Fruit fly (Drosophila melanogaster) whole organism, embryonic: ENCODE results near the gene endos.

Source experiments
- Atf-2 ChIP-seq: fragments of 200-800 bp; sonication (Bioruptor generic); optimal IDR thresholded peaks from 2 replicates; lab custom pipeline; 2016; ENCODE audit warnings: missing biosample characterization, missing genetic modification characterization
- B-H2 ChIP-seq: fragments of 200-800 bp; sonication (Bioruptor generic); optimal IDR thresholded peaks from 2 replicates; lab custom pipeline; 2018; ENCODE audit warnings: missing biosample characterization, mild to moderate bottlenecking, missing genetic modification characterization
- C15 ChIP-seq: fragments of 200-800 bp; sonication (Bioruptor generic); IDR thresholded peaks from 3 replicates; pipeline ENCODE4 v1.3.6; 2022; ENCODE audit warnings: missing biosample characterization, missing genetic modification characterization
- CG10321 ChIP-seq: fragments of 200-800 bp; sonication (Bioruptor generic); IDR thresholded peaks from 2 replicates; pipeline ENCODE4 v1.3.6; 2022; ENCODE audit warnings: missing biosample characterization, missing genetic modification characterization
- CG12299 ChIP-seq: fragments of 200-800 bp; sonication (Bioruptor generic); optimal IDR thresholded peaks from 2 replicates; lab custom pipeline; 2018; ENCODE audit warnings: missing biosample characterization, mild to moderate bottlenecking, missing genetic modification characterization
- CG1529 ChIP-seq: fragments of 200-800 bp; sonication (Bioruptor generic); optimal IDR thresholded peaks from 3 replicates; lab custom pipeline; 2018; ENCODE audit warnings: missing biosample characterization, missing genetic modification characterization
- CG17359 ChIP-seq: fragments of 200-800 bp; sonication (Bioruptor generic); optimal IDR thresholded peaks from 3 replicates; lab custom pipeline; 2018; ENCODE audit warnings: missing biosample characterization, mild to moderate bottlenecking, missing genetic modification characterization, moderate library complexity
- CG17912 ChIP-seq: fragments of 200-800 bp; sonication (Bioruptor generic); optimal IDR thresholded peaks from 2 replicates; lab custom pipeline; 2018; ENCODE audit warnings: missing biosample characterization, mild to moderate bottlenecking, missing genetic modification characterization
- CG30431 ChIP-seq: fragments of 200-800 bp; sonication (Bioruptor generic); optimal IDR thresholded peaks from 2 replicates; lab custom pipeline; 2017; ENCODE audit warnings: missing biosample characterization, missing genetic modification characterization
- CG33213 ChIP-seq: fragments of 200-800 bp; sonication (Bioruptor generic); optimal IDR thresholded peaks from 3 replicates; lab custom pipeline; 2016; ENCODE audit warnings: missing biosample characterization, missing genetic modification characterization
- CG34422 ChIP-seq: fragments of 200-800 bp; sonication (Bioruptor generic); IDR thresholded peaks from 3 replicates; pipeline ENCODE4 v1.3.6; 2022; ENCODE audit warnings: missing biosample characterization, missing genetic modification characterization
- CG42726 ChIP-seq: fragments of 200-800 bp; sonication (Bioruptor generic); IDR thresholded peaks from 2 replicates; pipeline ENCODE4 v1.3.6; 2022; ENCODE audit warnings: missing biosample characterization, missing genetic modification characterization; ENCODE audit not compliant: partially characterized antibody
- CG8924 ChIP-seq: fragments of 200-800 bp; optimal IDR thresholded peaks from 3 replicates; lab custom pipeline; 2019; ENCODE audit warnings: missing biosample characterization, mild to moderate bottlenecking, missing genetic modification characterization, moderate library complexity
- CTCF ChIP-seq: fragments of 200-800 bp; sonication (Bioruptor generic); optimal IDR thresholded peaks from 2 replicates; lab custom pipeline; 2017; ENCODE audit warnings: missing biosample characterization, mild to moderate bottlenecking, missing genetic modification characterization, moderate library complexity
- Chrac-16 ChIP-seq: fragments of 200-800 bp; sonication (Bioruptor generic); optimal IDR thresholded peaks from 3 replicates; lab custom pipeline; 2016; ENCODE audit warnings: missing biosample characterization, missing genetic modification characterization
- E2f2 ChIP-seq: fragments of 200-800 bp; sonication (Bioruptor generic); IDR thresholded peaks from 2 replicates; pipeline ENCODE4 v1.3.6; 2022; ENCODE audit warnings: missing biosample characterization, missing genetic modification characterization
- Hr51 ChIP-seq, 2 experiments: fragments of 200-800 bp; sonication (Bioruptor generic); optimal IDR thresholded peaks; 2 replicates in 1 of 2; 3 replicates in 1 of 2; lab custom pipeline; 2016 to 2018; ENCODE audit warnings: missing biosample characterization in 2 of 2, missing genetic modification characterization in 2 of 2, mild to moderate bottlenecking in 1 of 2, moderate library complexity in 1 of 2
- Hr78 ChIP-seq, 2 experiments: fragments of 200-800 bp in 1 of 2; fragments of >200 bp in 1 of 2; sonication (Bioruptor generic) in 1 of 2; optimal IDR thresholded peaks; 2 replicates each; lab custom pipeline; 2017 to 2019; ENCODE audit warnings: missing biosample characterization in 2 of 2, missing genetic modification characterization in 2 of 2, mild to moderate bottlenecking in 1 of 2, moderate library complexity in 1 of 2
- Jarid2 ChIP-seq: fragments of 200-800 bp; sonication (Bioruptor generic); optimal IDR thresholded peaks from 3 replicates; lab custom pipeline; 2017; ENCODE audit warnings: mild to moderate bottlenecking, missing biosample characterization, missing genetic modification reagents, missing genetic modification characterization
- Kr ChIP-seq: fragments of 200-800 bp; sonication (Bioruptor generic); optimal IDR thresholded peaks from 2 replicates; lab custom pipeline; 2017; ENCODE audit warnings: missing biosample characterization, mild to moderate bottlenecking, missing genetic modification characterization
- Lhr ChIP-seq: fragments of 200-800 bp; sonication (Bioruptor generic); optimal IDR thresholded peaks from 3 replicates; lab custom pipeline; 2017; ENCODE audit warnings: mild to moderate bottlenecking, missing biosample characterization, missing genetic modification reagents, missing genetic modification characterization
- Meics ChIP-seq: fragments of 200-800 bp; sonication (Bioruptor generic); optimal IDR thresholded peaks from 2 replicates; lab custom pipeline; 2017; ENCODE audit warnings: missing biosample characterization, mild to moderate bottlenecking, missing genetic modification characterization
- NC2β ChIP-seq: fragments of 200-800 bp; sonication (Bioruptor generic); optimal IDR thresholded peaks from 2 replicates; lab custom pipeline; 2016; ENCODE audit warnings: missing biosample characterization, missing genetic modification characterization
- NFAT ChIP-seq: fragments of 200-800 bp; sonication (Bioruptor generic); IDR thresholded peaks from 2 replicates; pipeline ENCODE4 v1.3.6; 2022; ENCODE audit warnings: missing biosample characterization, missing genetic modification characterization
- Opbp ChIP-seq: fragments of 200-800 bp; sonication (Bioruptor generic); IDR thresholded peaks from 3 replicates; pipeline ENCODE4 v1.3.6; 2022; ENCODE audit warnings: missing biosample characterization, missing genetic modification characterization; ENCODE audit not compliant: partially characterized antibody
- Ptx1 ChIP-seq: fragments of 200-800 bp; sonication (Bioruptor generic); IDR thresholded peaks from 2 replicates; pipeline ENCODE4 v1.3.6; 2022; ENCODE audit warnings: missing biosample characterization, missing genetic modification characterization
- Rfx ChIP-seq: fragments of 200-800 bp; sonication (Bioruptor generic); IDR thresholded peaks from 2 replicates; pipeline ENCODE4 v1.3.6; 2022; ENCODE audit warnings: missing biosample characterization, missing genetic modification characterization
- Scr ChIP-seq: fragments of 200-800 bp; sonication (Bioruptor generic); IDR thresholded peaks from 2 replicates; pipeline ENCODE4 v1.3.6; 2022; ENCODE audit warnings: missing biosample characterization, missing genetic modification characterization; ENCODE audit not compliant: partially characterized antibody
- Sry-δ ChIP-seq: fragments of 200-800 bp; sonication (Bioruptor generic); optimal IDR thresholded peaks from 2 replicates; lab custom pipeline; 2016; ENCODE audit warnings: missing biosample characterization, missing genetic modification characterization
- Xrp1 ChIP-seq: fragments of 200-800 bp; sonication (Bioruptor generic); IDR thresholded peaks from 2 replicates; pipeline ENCODE4 v1.3.6; 2022; ENCODE audit warnings: missing biosample characterization, missing genetic modification characterization
- caup ChIP-seq: fragments of 200-800 bp; sonication (Bioruptor generic); optimal IDR thresholded peaks from 3 replicates; lab custom pipeline; 2017; ENCODE audit warnings: missing biosample characterization, mild to moderate bottlenecking, missing genetic modification characterization, moderate library complexity; ENCODE audit not compliant: severe bottlenecking
- croc ChIP-seq: fragments of 200-800 bp; sonication (Bioruptor generic); conservative IDR thresholded peaks from 3 replicates; pipeline ENCODE4 v1.3.6; 2022; ENCODE audit warnings: missing biosample characterization, missing genetic modification characterization
- fd64A ChIP-seq: fragments of 200-800 bp; sonication (Bioruptor generic); optimal IDR thresholded peaks from 3 replicates; lab custom pipeline; 2018; ENCODE audit warnings: missing biosample characterization, mild to moderate bottlenecking, missing genetic modification characterization
- hbn ChIP-seq: fragments of 200-800 bp; sonication (Bioruptor generic); IDR thresholded peaks from 2 replicates; pipeline ENCODE4 v1.3.6; 2022; ENCODE audit warnings: missing biosample characterization, missing genetic modification characterization; ENCODE audit not compliant: partially characterized antibody
- hkb ChIP-seq, 2 experiments: fragments of 200-800 bp in 1 of 2; fragments of >200 bp in 1 of 2; sonication (Bioruptor generic) in 1 of 2; IDR thresholded peaks in 1 of 2; optimal IDR thresholded peaks in 1 of 2; 2 replicates each; pipeline versions ENCODE4 v1.3.6 to Lab custom; 2017 to 2022; ENCODE audit warnings: missing biosample characterization in 1 of 2, missing genetic modification characterization in 1 of 2
- jigr1 ChIP-seq: fragments of 200-800 bp; sonication (Bioruptor generic); IDR thresholded peaks from 3 replicates; pipeline ENCODE4 v1.3.6; 2022; ENCODE audit warnings: missing biosample characterization, missing genetic modification characterization
- nerfin-1 ChIP-seq: fragments of 200-800 bp; sonication (Bioruptor generic); optimal IDR thresholded peaks from 3 replicates; lab custom pipeline; 2019; ENCODE audit warnings: missing biosample characterization, mild to moderate bottlenecking, missing genetic modification characterization, moderate library complexity
- p53 ChIP-seq: fragments of 200-800 bp; sonication (Bioruptor generic); optimal IDR thresholded peaks from 2 replicates; lab custom pipeline; 2016; ENCODE audit warnings: missing biosample characterization, missing genetic modification characterization
- sc ChIP-seq, 3 experiments: fragments of >200 bp in 2 of 3; fragments of 200-800 bp in 1 of 3; sonication (Bioruptor generic) in 1 of 3; optimal IDR thresholded peaks; 2 replicates in 2 of 3; 3 replicates in 1 of 3; lab custom pipeline; 2017; ENCODE audit warnings: mild to moderate bottlenecking in 1 of 3, missing biosample characterization in 1 of 3, missing genetic modification characterization in 1 of 3, missing genetic modification reagents in 1 of 3
- slbo ChIP-seq: fragments of 200-800 bp; sonication (Bioruptor generic); IDR thresholded peaks from 2 replicates; pipeline ENCODE4 v1.3.6; 2022; ENCODE audit warnings: missing biosample characterization, missing genetic modification characterization
- sqz ChIP-seq: fragments of 200-800 bp; sonication (Bioruptor generic); optimal IDR thresholded peaks from 3 replicates; lab custom pipeline; 2018; ENCODE audit warnings: missing biosample characterization, mild to moderate bottlenecking, missing genetic modification characterization
- ssp ChIP-seq: fragments of 200-800 bp; sonication (Bioruptor generic); IDR thresholded peaks from 2 replicates; pipeline ENCODE4 v1.3.6; 2022; ENCODE audit warnings: missing biosample characterization, missing genetic modification characterization
- stc ChIP-seq: fragments of 200-800 bp; sonication (Bioruptor generic); IDR thresholded peaks from 2 replicates; pipeline ENCODE4 v1.3.6; 2022; ENCODE audit warnings: missing biosample characterization, missing genetic modification characterization
- sug ChIP-seq: fragments of 200-800 bp; optimal IDR thresholded peaks from 2 replicates; lab custom pipeline; 2019; ENCODE audit warnings: missing biosample characterization, mild to moderate bottlenecking, missing genetic modification characterization, moderate library complexity
- tgo ChIP-seq: fragments of 200-800 bp; sonication (Bioruptor generic); IDR thresholded peaks from 3 replicates; pipeline ENCODE4 v1.3.6; 2022; ENCODE audit warnings: missing biosample characterization, missing genetic modification characterization
- twi ChIP-seq: fragments of 200-800 bp; optimal IDR thresholded peaks from 2 replicates; lab custom pipeline; 2019; ENCODE audit warnings: missing biosample characterization, mild to moderate bottlenecking, missing genetic modification characterization, moderate library complexity
- vfl ChIP-seq: fragments of 200-800 bp; sonication (Bioruptor generic); optimal IDR thresholded peaks from 2 replicates; lab custom pipeline; 2016; ENCODE audit warnings: missing biosample characterization, missing genetic modification characterization

endos gene

DNA sequence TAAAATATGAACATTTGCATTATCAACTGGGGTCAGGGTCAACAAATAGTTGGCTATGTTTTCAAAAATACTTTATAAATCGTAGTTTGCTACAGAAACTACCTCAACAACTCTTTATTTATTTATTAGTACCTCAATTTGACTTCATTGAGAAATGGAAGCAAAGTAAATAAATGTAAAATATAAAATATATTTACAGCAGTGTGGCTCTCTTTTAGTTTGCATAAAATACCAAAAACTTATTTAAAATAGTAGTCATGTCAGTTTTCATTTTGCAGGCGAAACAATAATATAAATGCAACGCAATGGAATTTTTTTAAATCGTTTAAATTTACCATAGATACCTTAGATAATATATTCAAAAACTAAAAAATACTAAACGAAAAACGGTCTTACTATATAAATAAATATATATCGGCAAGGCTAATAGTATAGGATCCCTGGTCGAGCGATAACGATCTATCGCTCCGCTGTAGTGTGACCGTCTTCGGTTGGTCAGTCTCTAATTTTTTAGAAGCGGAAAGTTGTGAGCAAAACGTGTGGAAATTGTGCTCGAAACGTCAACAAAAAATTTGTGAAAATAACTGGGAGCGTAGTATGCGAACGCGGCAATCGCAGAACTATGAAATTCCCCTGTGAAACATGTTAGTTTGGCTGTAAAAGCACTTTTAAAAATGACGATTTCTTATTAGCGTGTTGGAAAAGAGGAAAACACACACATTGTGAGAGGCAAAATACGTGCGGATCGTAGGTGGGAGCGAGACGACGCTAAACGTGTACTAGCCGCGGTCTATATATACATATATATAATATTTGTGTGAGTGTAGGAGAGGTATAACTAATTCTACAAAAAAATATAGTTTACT lies 29.6 kb downstream of the endos start, which contains the start of the genes Nprl3 and upSET (continued):
- TF ChIP-seq Scr (peak; percentile 87), hbn (peak; percentile 80), C15 (GFP tag; lab: Robert Waterston, UW) (no peak), Rfx (peak; percentile 38; the same call in 1 of the 2 replicates), CTCF (GFP tag; lab: Kevin White, UChicago) (peak; percentile 3), sqz (GFP tag; lab: Kevin White, UChicago) (peak; percentile 38), sug (tag; lab: Kevin White, UChicago) (no peak), CG30431 (GFP tag; lab: Kevin White, UChicago) (no peak), CG33213 (GFP tag; lab: Kevin White, UChicago) (peak; percentile 3), CG17359 (tag; lab: Kevin White, UChicago) (peak; percentile 51), vfl (GFP tag; lab: Kevin White, UChicago) (no peak), Chrac-16 (GFP tag; lab: Kevin White, UChicago) (no peak), E2f2 (GFP tag; lab: Robert Waterston, UW) (0 out of 2 replicates have a peak, but pooled peaks have one; percentile 22), Hr51 (GFP tag; optimal IDR thresholded peaks at IDR 0.05; lab: Kevin White, UChicago) (peak in 1 of 2 experiments; percentile 25), Meics (GFP tag; lab: Kevin White, UChicago) (peak; percentile 17), Kr (GFP tag; lab: Kevin White, UChicago) (no peak), fd64A (GFP tag; lab: Kevin White, UChicago) (no peak), tgo (no peak), CG34422 (GFP tag; lab: Robert Waterston, UW) (peak; percentile 34; the same call in 1 of the 3 replicates), caup (GFP tag; lab: Kevin White, UChicago) (no peak), NC2β (GFP tag; lab: Kevin White, UChicago) (peak; percentile 14), Lhr (GFP tag; lab: Kevin White, UChicago) (peak; percentile 33), Atf-2 (no peak), jigr1 (GFP tag; lab: Robert Waterston, UW) (no peak), croc (no peak), CG8924 (tag; lab: Kevin White, UChicago) (no peak), p53 (GFP tag; lab: Kevin White, UChicago) (no peak), Hr78 (GFP tag; optimal IDR thresholded peaks at IDR 0.05; lab: Kevin White, UChicago) (peak in 1 of 2 experiments; percentile 2), CG12299 (tag; lab: Kevin White, UChicago) (peak; percentile 11), twi (tag; lab: Kevin White, UChicago) (no peak), Ptx1 (no peak), nerfin-1 (tag; lab: Kevin White, UChicago) (no peak), NFAT (GFP tag; lab: Robert Waterston, UW) (no peak), Sry-δ (GFP tag; lab: Kevin White, UChicago) (peak; percentile 80), Xrp1 (no peak; the same call in 1 of the 2 replicates), Opbp (GFP tag; lab: Robert Waterston, UW) (peak; percentile 93), sc (optimal IDR thresholded peaks at IDR 0.05; lab: Kevin White, UChicago) (no peak), sc (GFP tag; optimal IDR thresholded peaks at IDR 0.05; lab: Kevin White, UChicago) (no peak), CG1529 (GFP tag; lab: Kevin White, UChicago) (no peak), CG42726 (peak; percentile 89), hkb (optimal IDR thresholded peaks at IDR 0.05; lab: Kevin White, UChicago) (no peak), hkb (GFP tag; IDR thresholded peaks at IDR 0.05; lab: Robert Waterston, UW) (0 out of 2 replicates have a peak, but pooled peaks have one; percentile 24), stc (GFP tag; lab: Robert Waterston, UW) (no peak), B-H2 (GFP tag; lab: Kevin White, UChicago) (no peak), ssp (GFP tag; lab: Robert Waterston, UW) (no peak), Jarid2 (GFP tag; lab: Kevin White, UChicago) (peak; percentile 33), slbo (GFP tag; lab: Robert Waterston, UW) (no peak), CG17912 (GFP tag; lab: Kevin White, UChicago) (peak; percentile 26), CG10321 (GFP tag; lab: Robert Waterston, UW) (peak; percentile 90)
